Worm (Caenorhabditis elegans): ENCODE measurements around the gene grsp-4.

grsp-4 gene

DNA sequence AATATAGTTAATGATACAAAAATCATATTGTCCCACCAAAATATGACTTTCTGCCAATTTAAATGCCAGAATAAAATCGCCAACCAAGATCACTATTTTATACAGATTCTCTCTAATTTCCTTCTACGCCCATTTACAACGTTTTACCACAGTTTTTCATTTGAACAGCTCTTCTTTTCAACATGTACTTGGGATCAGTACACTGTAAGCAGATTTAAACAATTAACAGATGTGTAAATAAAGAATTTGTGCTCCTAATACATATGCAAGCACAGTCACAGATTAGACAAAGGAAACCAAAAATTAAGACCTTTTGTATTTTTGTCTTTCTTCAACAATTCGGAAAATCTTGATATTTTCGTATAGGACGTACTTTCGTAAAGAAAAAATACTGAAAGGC, 18.7 kb downstream of the grsp-4 start, which contains the start of gene F07C4.11:
Gene F07C4.11 (minus strand): TSS at position 101 of the 400 bp plus-strand sequence.
- TF ChIP-seq unc-120 (tag; optimal IDR thresholded peaks at IDR 0.05; ENCODE audit: poor library complexity, severe bottlenecking): no peak
- no peak for TF ChIP-seq nhr-2 (tag; optimal IDR thresholded peaks at IDR 0.05)
- no peak for TF ChIP-seq bed-3 (GFP tag; optimal IDR thresholded peaks at IDR 0.05)

ce11 chrV:7645454-7645853, 20.7 kb downstream of the grsp-4 start, which contains the start of gene str-47:
str-47 (plus strand) TSS chrV:7645754.
- TF ChIP-seq ceh-83 (GFP tag; optimal IDR thresholded peaks at IDR 0.05): no peak
- no peak for TF ChIP-seq M03D4.4 (tag; optimal IDR thresholded peaks at IDR 0.05)
- TF ChIP-seq ham-2 (GFP tag; optimal IDR thresholded peaks at IDR 0.05): no peak
- TF ChIP-seq sem-2 (GFP tag; optimal IDR thresholded peaks at IDR 0.05): no peak
- no peak for TF ChIP-seq zip-8 (tag; optimal IDR thresholded peaks at IDR 0.05)
- TF ChIP-seq bed-3 (GFP tag; optimal IDR thresholded peaks at IDR 0.05): no peak
- no peak for TF ChIP-seq cnd-1 (tag; optimal IDR thresholded peaks at IDR 0.05)
- no peak for TF ChIP-seq elt-1 (tag; optimal IDR thresholded peaks at IDR 0.05; ENCODE audit: borderline replicate concordance, insufficient read depth)
- TF ChIP-seq nhr-2 (tag; optimal IDR thresholded peaks at IDR 0.05): no peak
- no peak for TF ChIP-seq nhr-12 (tag; optimal IDR thresholded peaks at IDR 0.05)
- TF ChIP-seq ces-1 (GFP tag; optimal IDR thresholded peaks at IDR 0.05): no peak

DNA sequence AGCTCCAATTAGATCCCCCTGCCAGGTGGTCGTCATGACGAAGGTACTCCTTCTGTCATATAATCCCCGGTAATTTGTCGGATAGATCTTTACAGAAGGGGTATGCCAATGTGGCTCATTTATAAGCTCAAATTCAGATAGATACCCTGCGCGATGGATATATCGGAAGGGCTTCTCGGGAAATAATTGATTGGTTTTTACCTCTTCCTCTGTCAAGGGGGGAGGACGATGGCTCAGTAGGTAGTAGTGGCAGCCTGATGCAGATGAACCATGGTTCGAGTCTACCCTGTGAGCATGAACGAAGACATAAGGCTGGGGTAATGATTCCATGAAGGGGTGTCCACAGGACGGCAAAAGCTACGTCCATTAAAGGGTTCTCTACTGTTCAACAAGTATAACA, 22.4 kb downstream of the grsp-4 start:
- no peak for TF ChIP-seq hlh-1 (tag; optimal IDR thresholded peaks at IDR 0.05)
- TF ChIP-seq pha-4 (tag; optimal IDR thresholded peaks at IDR 0.05): no peak
- TF ChIP-seq bed-3 (GFP tag; optimal IDR thresholded peaks at IDR 0.05): no peak
- TF ChIP-seq mab-5 (tag; optimal IDR thresholded peaks at IDR 0.05): no peak
- TF ChIP-seq mep-1 (tag; optimal IDR thresholded peaks at IDR 0.05): no peak
- no peak for TF ChIP-seq ceh-83 (GFP tag; optimal IDR thresholded peaks at IDR 0.05)
- TF ChIP-seq lin-13 (tag; optimal IDR thresholded peaks at IDR 0.05): no peak
- no peak for TF ChIP-seq elt-1 (tag; optimal IDR thresholded peaks at IDR 0.05; ENCODE audit: borderline replicate concordance, insufficient read depth)
- no peak for TF ChIP-seq nhr-12 (tag; optimal IDR thresholded peaks at IDR 0.05)
- no peak for TF ChIP-seq lsy-2 (tag; optimal IDR thresholded peaks at IDR 0.05)
- TF ChIP-seq ham-2 (GFP tag; optimal IDR thresholded peaks at IDR 0.05): no peak
- TF ChIP-seq blmp-1 (tag; optimal IDR thresholded peaks at IDR 0.05): no peak
- TF ChIP-seq drap-1 (GFP tag; optimal IDR thresholded peaks at IDR 0.05): no peak
- TF ChIP-seq ztf-11 (tag; optimal IDR thresholded peaks at IDR 0.05): no peak
- no peak for TF ChIP-seq lin-32 (GFP tag; optimal IDR thresholded peaks at IDR 0.05)
- TF ChIP-seq tbx-8 (GFP tag; optimal IDR thresholded peaks at IDR 0.05): no peak
- no peak for TF ChIP-seq unc-39 (tag; optimal IDR thresholded peaks at IDR 0.05)
- TF ChIP-seq M03D4.4 (tag; optimal IDR thresholded peaks at IDR 0.05): no peak

DNA sequence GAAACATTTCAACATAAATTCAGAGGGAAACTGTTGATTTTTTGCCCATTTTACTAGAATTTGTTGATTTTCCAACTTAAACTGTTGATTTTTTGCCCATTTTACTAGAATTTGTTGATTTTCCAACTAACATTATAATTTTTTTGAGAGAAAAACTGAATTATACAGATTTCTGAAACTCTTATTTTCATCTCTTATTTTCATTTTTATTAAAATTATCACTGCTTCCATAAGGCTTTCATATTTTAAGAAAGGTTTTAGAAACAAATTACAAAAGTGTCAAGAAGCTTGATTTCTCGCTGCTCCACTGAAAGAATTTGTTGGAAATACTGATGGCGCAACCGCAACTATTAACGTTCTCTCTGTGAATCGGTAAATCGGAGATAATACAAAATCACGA, 25.2 kb downstream of the grsp-4 start:
- TF ChIP-seq mep-1 (tag; optimal IDR thresholded peaks at IDR 0.05): no peak

DNA sequence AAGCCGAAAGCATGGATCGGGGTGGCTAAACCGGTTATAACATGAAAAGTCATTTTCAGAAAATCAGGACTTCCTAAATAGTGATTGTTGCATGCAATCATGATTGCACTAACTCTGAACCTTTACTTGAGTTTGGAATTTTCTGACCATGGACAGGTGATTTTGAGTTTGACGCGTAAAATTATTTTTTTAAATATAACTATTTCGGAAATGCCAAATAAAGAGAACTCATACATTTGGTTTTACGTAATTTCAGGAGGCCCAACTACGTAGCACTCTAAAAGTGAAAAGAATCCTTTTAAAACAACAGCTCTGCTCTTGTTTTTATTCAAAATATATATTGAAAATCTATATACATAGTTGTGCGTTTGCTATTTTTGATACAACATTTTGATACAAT, 27.0 kb downstream of the grsp-4 start, which contains the start of gene srh-234:
Gene srh-234 (minus strand): TSS at position 101 of the 400 bp plus-strand sequence.
- TF ChIP-seq cnd-1 (tag; optimal IDR thresholded peaks at IDR 0.05) (no peak), nhr-237 (tag; optimal IDR thresholded peaks at IDR 0.05) (no peak), lin-32 (GFP tag; optimal IDR thresholded peaks at IDR 0.05) (no peak), ceh-39 (tag; optimal IDR thresholded peaks at IDR 0.05) (no peak), tbx-8 (GFP tag; optimal IDR thresholded peaks at IDR 0.05) (no peak), lin-13 (tag; optimal IDR thresholded peaks at IDR 0.05) (no peak), ces-1 (GFP tag; optimal IDR thresholded peaks at IDR 0.05) (no peak), pha-4 (tag; optimal IDR thresholded peaks at IDR 0.05) (no peak), M03D4.4 (tag; optimal IDR thresholded peaks at IDR 0.05) (no peak), ztf-11 (tag; optimal IDR thresholded peaks at IDR 0.05) (no peak), elt-1 (tag; optimal IDR thresholded peaks at IDR 0.05; ENCODE audit: borderline replicate concordance, insufficient read depth) (no peak), zip-8 (tag; optimal IDR thresholded peaks at IDR 0.05) (no peak), unc-39 (tag; optimal IDR thresholded peaks at IDR 0.05) (no peak), ceh-83 (GFP tag; optimal IDR thresholded peaks at IDR 0.05) (no peak), flh-1 (GFP tag; optimal IDR thresholded peaks at IDR 0.05) (no peak), nhr-28 (tag; optimal IDR thresholded peaks at IDR 0.05) (no peak), mep-1 (tag; optimal IDR thresholded peaks at IDR 0.05) (no peak), hlh-1 (tag; optimal IDR thresholded peaks at IDR 0.05) (no peak), sptf-1 (tag; optimal IDR thresholded peaks at IDR 0.05) (no peak), ham-2 (GFP tag; optimal IDR thresholded peaks at IDR 0.05) (no peak)

ce11 chrV:7653567-7653966, 28.8 kb downstream of the grsp-4 start, which contains the start of gene srh-200:
srh-200 (minus strand) TSS chrV:7653667.
- TF ChIP-seq nhr-28 (tag; optimal IDR thresholded peaks at IDR 0.05) (no peak), sem-2 (GFP tag; optimal IDR thresholded peaks at IDR 0.05) (no peak), pha-4 (tag; optimal IDR thresholded peaks at IDR 0.05) (no peak), ces-1 (GFP tag; optimal IDR thresholded peaks at IDR 0.05) (no peak), sptf-1 (tag; optimal IDR thresholded peaks at IDR 0.05) (no peak), zip-8 (tag; optimal IDR thresholded peaks at IDR 0.05) (no peak), unc-62 (GFP tag; optimal IDR thresholded peaks at IDR 0.05) (no peak), blmp-1 (tag; optimal IDR thresholded peaks at IDR 0.05) (no peak), ceh-83 (GFP tag; optimal IDR thresholded peaks at IDR 0.05) (no peak), unc-39 (tag; optimal IDR thresholded peaks at IDR 0.05) (no peak), snpc-4 (tag; optimal IDR thresholded peaks at IDR 0.05) (no peak), ceh-43 (GFP tag; optimal IDR thresholded peaks at IDR 0.05) (no peak), mep-1 (tag; optimal IDR thresholded peaks at IDR 0.05) (no peak), lsy-2 (tag; optimal IDR thresholded peaks at IDR 0.05) (no peak)

Measured in whole organism, mixed stage, embryonic.